Fruit fly (Drosophila melanogaster): ENCODE results near the gene Ten-a.

The Ten-a gene

DNA sequence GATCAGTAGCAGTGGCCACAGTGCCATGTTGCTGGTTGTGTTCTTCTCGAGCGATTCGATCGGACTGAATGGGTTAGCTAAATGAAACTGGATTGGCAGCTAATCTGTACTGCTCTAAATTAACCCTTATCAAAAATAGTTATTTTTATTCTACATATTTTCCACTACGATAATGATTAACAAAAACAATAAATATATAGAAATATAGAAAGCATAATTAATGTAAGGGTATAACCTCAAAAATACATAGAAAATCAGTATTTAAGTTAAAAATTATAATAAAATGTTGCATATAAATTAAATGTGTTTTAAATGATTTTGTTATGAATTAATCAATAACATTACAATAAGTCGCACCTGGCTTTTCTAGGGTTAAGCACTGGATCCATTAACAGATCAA lies 12.1 kb upstream of the Ten-a start, which contains the start of gene Cyp311a1:
Gene Cyp311a1, minus strand, starts transcription at position 66 of the 400 bp plus-strand sequence.
- TF ChIP-seq Mes4 (GFP tag; optimal IDR thresholded peaks at IDR 0.05) (no peak), so (GFP tag; IDR thresholded peaks at IDR 0.05) (no peak), lab (GFP tag; optimal IDR thresholded peaks at IDR 0.05) (no peak), CG43689 (GFP tag; IDR thresholded peaks at IDR 0.05) (no peak), row (GFP tag; IDR thresholded peaks at IDR 0.05) (peak; percentile 17; the same call in 1 of the 3 replicates)

DNA sequence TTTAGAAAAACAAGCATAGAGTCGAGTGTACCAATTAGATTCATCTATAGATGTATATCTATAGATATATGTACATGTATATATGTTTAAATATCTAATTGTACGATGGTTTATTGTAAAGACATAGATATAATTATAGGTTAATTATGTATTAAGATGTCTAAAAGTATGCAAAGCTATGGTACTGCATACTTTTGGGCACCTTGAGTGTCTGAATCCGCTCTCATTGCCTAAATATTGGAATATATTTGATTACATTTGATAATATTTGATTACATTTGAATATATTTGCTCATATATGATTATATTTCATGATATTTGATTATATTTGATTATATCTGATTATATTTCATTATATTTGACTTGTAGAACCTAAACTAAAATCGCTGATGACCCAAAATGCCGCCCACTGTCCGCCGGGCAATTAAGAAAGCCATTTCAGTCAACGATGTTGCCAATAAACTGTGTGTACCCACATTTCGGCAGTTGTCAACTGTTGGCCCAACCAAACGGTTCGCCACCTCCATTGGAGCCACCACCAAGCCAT lies 11.3 kb upstream of the Ten-a start, which contains the start of gene Cyp318a1:
Gene Cyp318a1, plus strand, starts transcription at position 497 of the 547 bp plus-strand sequence.
- TF ChIP-seq ranshi (GFP tag; IDR thresholded peaks at IDR 0.05) (no peak), run (tag; optimal IDR thresholded peaks at IDR 0.05) (no peak), CG17612 (GFP tag; IDR thresholded peaks at IDR 0.05) (peak; percentile 65; the same call in 1 of the 2 replicates), Sry-δ (GFP tag; optimal IDR thresholded peaks at IDR 0.05) (no peak), CG8290 (GFP tag; optimal IDR thresholded peaks at IDR 0.05) (peak; percentile 78), CG8290 (tag; optimal IDR thresholded peaks at IDR 0.05) (peak in 1 of 2 experiments; percentile 84), lmd (GFP tag; IDR thresholded peaks at IDR 0.05) (no peak)

DNA sequence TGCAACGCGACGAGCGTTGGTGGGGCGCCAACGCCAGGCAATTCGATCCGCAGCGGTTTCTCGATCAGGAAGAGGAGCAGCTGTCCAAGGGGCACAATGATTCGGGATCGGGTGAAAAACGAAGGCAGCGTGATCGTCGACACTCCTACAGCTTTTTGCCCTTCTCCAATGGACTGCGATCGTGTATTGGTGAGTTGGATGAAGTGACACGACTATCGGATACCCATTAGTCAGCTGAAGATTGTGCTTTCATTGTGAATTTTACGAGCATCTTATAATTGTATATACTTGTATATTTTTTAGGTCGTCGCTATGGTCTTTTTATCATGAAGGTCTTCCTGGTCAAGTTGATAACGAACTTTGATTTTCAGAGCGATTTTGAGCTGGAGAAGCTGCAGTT lies 8.8 kb upstream of the Ten-a start:
- 0 out of 3 replicates have a peak, but pooled peaks have one; percentile 44 for TF ChIP-seq CG7963 (GFP tag; IDR thresholded peaks at IDR 0.05; ENCODE audit: partially characterized antibody)
- peak; percentile 53; the same call in 1 of the 3 replicates for TF ChIP-seq CG14860 (GFP tag; IDR thresholded peaks at IDR 0.05; ENCODE audit: partially characterized antibody)
- TF ChIP-seq Dll (GFP tag; IDR thresholded peaks at IDR 0.05; ENCODE audit: partially characterized antibody) = 0 out of 4 replicates have a peak, but pooled peaks have one; percentile 22
- peak; percentile 66; the same call in 1 of the 2 replicates for TF ChIP-seq tna (GFP tag; IDR thresholded peaks at IDR 0.05; ENCODE audit: partially characterized antibody)
- TF ChIP-seq CG16779 (GFP tag; IDR thresholded peaks at IDR 0.05) = no peak
- TF ChIP-seq az2 (GFP tag; optimal IDR thresholded peaks at IDR 0.05) = no peak
- TF ChIP-seq HLH4C (GFP tag; IDR thresholded peaks at IDR 0.05; ENCODE audit: partially characterized antibody) = peak; percentile 73
- TF ChIP-seq CG1233 (GFP tag; optimal IDR thresholded peaks at IDR 0.05) = no peak
- 0 out of 2 replicates have a peak, but pooled peaks have one; percentile 24 for TF ChIP-seq Scr (GFP tag; IDR thresholded peaks at IDR 0.05; ENCODE audit: partially characterized antibody)
- 0 out of 2 replicates have a peak, but pooled peaks have one; percentile 28 for TF ChIP-seq Bgb (GFP tag; IDR thresholded peaks at IDR 0.05; ENCODE audit: partially characterized antibody)
- TF ChIP-seq CG16813 (GFP tag; IDR thresholded peaks at IDR 0.05; ENCODE audit: partially characterized antibody) = peak; percentile 42; the same call in 2 of the 3 replicates
- TF ChIP-seq Doc2 (GFP tag; IDR thresholded peaks at IDR 0.05) = no peak
- TF ChIP-seq h (optimal IDR thresholded peaks at IDR 0.05) = no peak
- peak; percentile 62 for TF ChIP-seq nerfin-2 (GFP tag; IDR thresholded peaks at IDR 0.05; ENCODE audit: partially characterized antibody)

dm6 chrX:12035207-12035606 lies 8.3 kb upstream of the Ten-a start:
- TF ChIP-seq Myb (GFP tag; optimal IDR thresholded peaks at IDR 0.05) (peak; percentile 1), stwl (tag; optimal IDR thresholded peaks at IDR 0.05) (peak; percentile 2), CTCF (GFP tag; optimal IDR thresholded peaks at IDR 0.05) (peak; percentile 93), CG2129 (GFP tag; IDR thresholded peaks at IDR 0.05; ENCODE audit: partially characterized antibody) (no peak), vnd (GFP tag; IDR thresholded peaks at IDR 0.05; ENCODE audit: partially characterized antibody) (no peak), Dp (GFP tag; optimal IDR thresholded peaks at IDR 0.05) (peak; percentile 17), gem (tag; optimal IDR thresholded peaks at IDR 0.05) (peak; percentile 11), Dip2 (GFP tag; IDR thresholded peaks at IDR 0.05) (peak; percentile 89), CG11504 (tag; optimal IDR thresholded peaks at IDR 0.05) (peak; percentile 17), CG1792 (GFP tag; optimal IDR thresholded peaks at IDR 0.05) (no peak), CG15601 (tag; optimal IDR thresholded peaks at IDR 0.05) (peak; percentile 7), CG32532 (GFP tag; IDR thresholded peaks at IDR 0.05) (no peak), CG1603 (tag; optimal IDR thresholded peaks at IDR 0.05) (no peak), Med (GFP tag) (peak; percentile 7), hbn (GFP tag; IDR thresholded peaks at IDR 0.05; ENCODE audit: partially characterized antibody) (no peak), Pdp1 (GFP tag; optimal IDR thresholded peaks at IDR 0.05) (peak in 1 of 2 experiments; percentile 79), pita (GFP tag; optimal IDR thresholded peaks at IDR 0.05) (peak; percentile 17)
